Fruit fly (Drosophila melanogaster) whole organism, wandering third instar larva: ENCODE results near the gene CG10352.

ENCODE experiments used
- Abd-B ChIP-seq: fragments of >200 bp; optimal IDR thresholded peaks from 2 replicates; lab custom pipeline; 2017; ENCODE audit warnings: missing biosample characterization, missing genetic modification characterization
- CG32264 ChIP-seq: fragments of 200-800 bp; sonication (Bioruptor generic); optimal IDR thresholded peaks from 2 replicates; lab custom pipeline; 2016; ENCODE audit warnings: missing biosample characterization, missing genetic modification characterization
- CG9705 ChIP-seq: fragments of 200-800 bp; sonication (Bioruptor generic); optimal IDR thresholded peaks from 2 replicates; lab custom pipeline; 2018; ENCODE audit warnings: missing biosample characterization, mild to moderate bottlenecking, missing genetic modification characterization
- CrebA ChIP-seq: fragments of 200-800 bp; sonication (Bioruptor generic); optimal IDR thresholded peaks from 2 replicates; lab custom pipeline; 2016; ENCODE audit warnings: missing biosample characterization, mild to moderate bottlenecking, missing genetic modification characterization, borderline replicate concordance
- Dfd ChIP-seq: fragments of >200 bp; optimal IDR thresholded peaks from 2 replicates; lab custom pipeline; 2017; ENCODE audit warnings: missing biosample characterization, missing genetic modification characterization
- Dif ChIP-seq: fragments of 200-275, 200-300 bp; sonication (Bioruptor generic); optimal IDR thresholded peaks from 2 replicates; lab custom pipeline; 2018; ENCODE audit warnings: missing biosample characterization, missing genetic modification characterization; ENCODE audit not compliant: partially characterized antibody
- GATAd ChIP-seq: sonication (Bioruptor generic); optimal IDR thresholded peaks from 2 replicates; lab custom pipeline; 2016; ENCODE audit warnings: missing biosample characterization, missing genetic modification characterization
- HLH106 ChIP-seq: fragments of 200-800 bp; optimal IDR thresholded peaks from 3 replicates; lab custom pipeline; 2019; ENCODE audit warnings: missing biosample characterization, mild to moderate bottlenecking, missing genetic modification characterization, moderate library complexity
- Hnf4 ChIP-seq: fragments of 200-800 bp; sonication (Bioruptor generic); optimal IDR thresholded peaks from 2 replicates; lab custom pipeline; 2016; ENCODE audit warnings: missing biosample characterization, mild to moderate bottlenecking, missing genetic modification characterization
- Hr78 ChIP-seq: fragments of >200 bp; optimal IDR thresholded peaks from 2 replicates; lab custom pipeline; 2017; ENCODE audit warnings: missing biosample characterization, missing genetic modification characterization
- Hr83 ChIP-seq: fragments of 200-300 bp; sonication (Bioruptor generic); optimal IDR thresholded peaks from 2 replicates; lab custom pipeline; 2016; ENCODE audit warnings: missing biosample characterization, mild to moderate bottlenecking, missing genetic modification characterization, moderate library complexity; ENCODE audit not compliant: poor library complexity, severe bottlenecking
- Jra ChIP-seq: sonication (Bioruptor generic); optimal IDR thresholded peaks from 2 replicates; lab custom pipeline; 2016; ENCODE audit warnings: missing biosample characterization, missing genetic modification characterization
- Mio ChIP-seq: sonication (Bioruptor generic); optimal IDR thresholded peaks from 2 replicates; lab custom pipeline; 2016; ENCODE audit warnings: missing biosample characterization, missing genetic modification characterization
- Myc ChIP-seq: fragments of >200 bp; optimal IDR thresholded peaks from 2 replicates; lab custom pipeline; 2017
- N ChIP-seq: fragments of >200 bp; optimal IDR thresholded peaks from 2 replicates; lab custom pipeline; 2018; ENCODE audit warnings: missing biosample characterization, missing external identifiers, missing genetic modification characterization
- OdsH ChIP-seq: fragments of 200-800 bp; sonication (Bioruptor generic); optimal IDR thresholded peaks from 2 replicates; lab custom pipeline; 2016; ENCODE audit warnings: missing biosample characterization, mild to moderate bottlenecking, missing genetic modification characterization
- Rel ChIP-seq, 2 experiments: fragments of 200-800 bp; sonication (Bioruptor generic) in 1 of 2; optimal IDR thresholded peaks; 2 replicates in 1 of 2; 3 replicates in 1 of 2; lab custom pipeline; 2016 to 2019; ENCODE audit warnings: mild to moderate bottlenecking in 2 of 2, missing biosample characterization in 2 of 2, missing genetic modification characterization in 2 of 2, moderate library complexity in 1 of 2
- Sp1 ChIP-seq: fragments of 200-800 bp; sonication (Bioruptor generic); optimal IDR thresholded peaks from 3 replicates; lab custom pipeline; 2019; ENCODE audit warnings: missing biosample characterization, mild to moderate bottlenecking, missing genetic modification characterization, moderate library complexity
- Vsx2 ChIP-seq: fragments of 200-300, 225-300 bp; sonication (Bioruptor generic); optimal IDR thresholded peaks from 2 replicates; lab custom pipeline; 2018; ENCODE audit warnings: missing biosample characterization, missing genetic modification characterization; ENCODE audit not compliant: partially characterized antibody
- br ChIP-seq: fragments of 200-800 bp; sonication (Bioruptor generic); optimal IDR thresholded peaks from 2 replicates; lab custom pipeline; 2016; ENCODE audit warnings: missing biosample characterization, missing genetic modification characterization
- brk ChIP-seq: fragments of 200-800 bp; sonication (Bioruptor generic); optimal IDR thresholded peaks from 2 replicates; lab custom pipeline; 2016; ENCODE audit warnings: missing biosample characterization, mild to moderate bottlenecking, missing genetic modification characterization
- dl ChIP-seq, 2 experiments: fragments of 175-275, 200-275 bp in 1 of 2; fragments of 200-275 bp in 1 of 2; sonication (Bioruptor generic); optimal IDR thresholded peaks; lab custom pipeline; 2018; ENCODE audit warnings: mild to moderate bottlenecking in 2 of 2, missing biosample characterization in 2 of 2, missing genetic modification characterization in 2 of 2, moderate library complexity in 2 of 2; ENCODE audit not compliant: partially characterized antibody in 2 of 2, insufficient read depth in 1 of 2
- dmrt93B ChIP-seq: fragments of 200-800 bp; sonication (Bioruptor generic); optimal IDR thresholded peaks from 2 replicates; lab custom pipeline; 2018; ENCODE audit warnings: missing biosample characterization, mild to moderate bottlenecking, missing genetic modification characterization
- dsf ChIP-seq: sonication (Bioruptor generic); optimal IDR thresholded peaks from 2 replicates; lab custom pipeline; 2016; ENCODE audit warnings: missing biosample characterization, missing genetic modification characterization, borderline replicate concordance
- ey ChIP-seq: fragments of 200-800 bp; sonication (Bioruptor generic); optimal IDR thresholded peaks from 2 replicates; lab custom pipeline; 2016; ENCODE audit warnings: missing biosample characterization, missing genetic modification characterization
- foxo ChIP-seq, 2 experiments: fragments of 200-800 bp; sonication (Bioruptor generic); optimal IDR thresholded peaks; 2 replicates in 1 of 2; 3 replicates in 1 of 2; lab custom pipeline; 2016 to 2017; ENCODE audit warnings: missing biosample characterization in 2 of 2, missing genetic modification characterization in 2 of 2
- fru ChIP-seq: fragments of 200-800 bp; sonication (Bioruptor generic); optimal IDR thresholded peaks from 3 replicates; lab custom pipeline; 2016; ENCODE audit warnings: missing biosample characterization, mild to moderate bottlenecking, missing genetic modification characterization
- h ChIP-seq: fragments of 200-800 bp; sonication (Bioruptor generic); optimal IDR thresholded peaks from 3 replicates; lab custom pipeline; 2016; ENCODE audit warnings: missing biosample characterization, mild to moderate bottlenecking, missing genetic modification characterization
- jim ChIP-seq: fragments of 175-275, 200-325 bp; sonication (Bioruptor generic); optimal IDR thresholded peaks from 2 replicates; lab custom pipeline; 2016; ENCODE audit warnings: missing biosample characterization, mild to moderate bottlenecking, missing genetic modification characterization
- lola ChIP-seq: fragments of >200 bp; optimal IDR thresholded peaks from 2 replicates; lab custom pipeline; 2017; ENCODE audit warnings: missing biosample characterization, missing genetic modification characterization
- pan ChIP-seq: fragments of >200 bp; optimal IDR thresholded peaks from 2 replicates; lab custom pipeline; 2017
- psq ChIP-seq: fragments of 200-800 bp; sonication (Bioruptor generic); optimal IDR thresholded peaks from 3 replicates; lab custom pipeline; 2017; ENCODE audit warnings: missing biosample characterization, mild to moderate bottlenecking, missing genetic modification characterization, moderate library complexity
- rgr ChIP-seq: fragments of 200-800 bp; sonication (Bioruptor generic); optimal IDR thresholded peaks from 3 replicates; lab custom pipeline; 2016; ENCODE audit warnings: missing biosample characterization, mild to moderate bottlenecking, missing genetic modification characterization
- sage ChIP-seq: fragments of 200-800 bp; sonication (Bioruptor generic); optimal IDR thresholded peaks from 2 replicates; lab custom pipeline; 2016; ENCODE audit warnings: missing biosample characterization, mild to moderate bottlenecking, missing genetic modification characterization
- sv ChIP-seq: fragments of 200-800 bp; sonication (Bioruptor generic); optimal IDR thresholded peaks from 3 replicates; lab custom pipeline; 2016; ENCODE audit warnings: missing biosample characterization, missing genetic modification characterization
- tai ChIP-seq: sonication (Bioruptor generic); optimal IDR thresholded peaks from 2 replicates; lab custom pipeline; 2016; ENCODE audit warnings: missing biosample characterization, missing genetic modification characterization
- usp ChIP-seq: fragments of >200 bp; optimal IDR thresholded peaks from 2 replicates; lab custom pipeline; 2017; ENCODE audit warnings: missing biosample characterization, missing genetic modification characterization
- woc ChIP-seq: sonication (Bioruptor generic); optimal IDR thresholded peaks from 2 replicates; lab custom pipeline; 2016; ENCODE audit warnings: missing biosample characterization, mild to moderate bottlenecking, missing genetic modification characterization

CG10352 gene

dm6 chrX:11888142-11888541, 11.2 kb upstream of the CG10352 start, which contains the start of gene CG1840:
Gene CG1840 (plus strand): TSS chrX:11888352.
- TF ChIP-seq sage (GFP tag; lab: Kevin White, UChicago) (no peak), HLH106 (tag; lab: Kevin White, UChicago) (no peak), Hr83 (GFP tag; lab: Kevin White, UChicago) (peak; percentile 10), Hnf4 (GFP tag; lab: Kevin White, UChicago) (no peak), Rel (GFP tag; optimal IDR thresholded peaks at IDR 0.05; lab: Kevin White, UChicago) (no peak), Rel (tag; optimal IDR thresholded peaks at IDR 0.05; lab: Kevin White, UChicago) (no peak), br (no peak), woc (GFP tag; lab: Kevin White, UChicago) (peak; percentile 62), rgr (peak; percentile 24), lola (GFP tag; lab: Kevin White, UChicago) (no peak), Dfd (GFP tag; lab: Kevin White, UChicago) (no peak), jim (GFP tag; lab: Kevin White, UChicago) (no peak), pan (no peak), dmrt93B (GFP tag; lab: Kevin White, UChicago) (no peak), Sp1 (no peak), Vsx2 (GFP tag; lab: Kevin White, UChicago) (no peak), fru (GFP tag; lab: Kevin White, UChicago) (no peak), psq (GFP tag; lab: Kevin White, UChicago) (no peak), dl (GFP tag; optimal IDR thresholded peaks at IDR 0.05; lab: Kevin White, UChicago; ENCODE audit: insufficient read depth in 1 of 2, partially characterized antibody in 2 of 2) (no peak), Myc (lab: Kevin White, UChicago) (no peak), Jra (GFP tag; lab: Kevin White, UChicago) (no peak), CG32264 (GFP tag; lab: Kevin White, UChicago) (no peak), usp (no peak), Dif (no peak), CG9705 (GFP tag; lab: Kevin White, UChicago) (no peak), GATAd (no peak), N (no peak), foxo (GFP tag; optimal IDR thresholded peaks at IDR 0.05; lab: Kevin White, UChicago) (no peak), tai (GFP tag; lab: Kevin White, UChicago) (no peak), brk (no peak), h (GFP tag; lab: Kevin White, UChicago) (peak; percentile 26), ey (GFP tag; lab: Kevin White, UChicago) (no peak), Mio (GFP tag; lab: Kevin White, UChicago) (no peak), Hr78 (GFP tag; lab: Kevin White, UChicago) (no peak), dsf (no peak)

dm6 chrX:11886976-11887375, 10.0 kb upstream of the CG10352 start, which contains the start of the genes CG10353 and SelG:
Gene CG10353 (minus strand): TSS chrX:11887162.
Gene SelG (plus strand): TSS chrX:11887284.
- TF ChIP-seq br (peak; percentile 50), sv (GFP tag; lab: Kevin White, UChicago) (peak; percentile 11), woc (GFP tag; lab: Kevin White, UChicago) (peak; percentile 31), dmrt93B (GFP tag; lab: Kevin White, UChicago) (no peak), Rel (GFP tag; optimal IDR thresholded peaks at IDR 0.05; lab: Kevin White, UChicago) (no peak), Rel (tag; optimal IDR thresholded peaks at IDR 0.05; lab: Kevin White, UChicago) (peak; percentile 42), Abd-B (no peak), CrebA (GFP tag; lab: Kevin White, UChicago) (no peak), pan (no peak), psq (GFP tag; lab: Kevin White, UChicago) (no peak), CG9705 (GFP tag; lab: Kevin White, UChicago) (no peak), OdsH (GFP tag; lab: Kevin White, UChicago) (peak; percentile 21), HLH106 (tag; lab: Kevin White, UChicago) (peak; percentile 4), h (GFP tag; lab: Kevin White, UChicago) (peak; percentile 62), fru (GFP tag; lab: Kevin White, UChicago) (peak; percentile 57), Hr83 (GFP tag; lab: Kevin White, UChicago) (peak; percentile 84), Sp1 (peak; percentile 44), Hnf4 (GFP tag; lab: Kevin White, UChicago) (peak; percentile 86), ey (GFP tag; lab: Kevin White, UChicago) (peak; percentile 38), rgr (peak; percentile 59), Jra (GFP tag; lab: Kevin White, UChicago) (peak; percentile 72), lola (GFP tag; lab: Kevin White, UChicago) (no peak), foxo (GFP tag; optimal IDR thresholded peaks at IDR 0.05; lab: Kevin White, UChicago) (peak in 1 of 2 experiments; percentile 56), tai (GFP tag; lab: Kevin White, UChicago) (no peak), Dfd (GFP tag; lab: Kevin White, UChicago) (no peak), Myc (lab: Kevin White, UChicago) (peak; percentile 53)
